Worm (Caenorhabditis elegans) whole organism, mixed stage, embryonic: ENCODE results near the gene K02D10.2.
A peak's percentile ranks its signal among the peaks of the same experiment; 100 is the strongest.

ENCODE experiments used
- M03D4.4 ChIP-seq: sonication (generic microtip); optimal IDR thresholded peaks from 2 replicates; lab custom pipeline; 2017; ENCODE audit warnings: mild to moderate bottlenecking, missing genetic modification characterization, missing compliant biosample characterization
- bed-3 ChIP-seq: fragments of 200-800 bp; sonication (Bioruptor generic); optimal IDR thresholded peaks from 3 replicates; lab custom pipeline; 2018; ENCODE audit warnings: mild to moderate bottlenecking, missing genetic modification characterization, moderate library complexity, missing compliant biosample characterization
- blmp-1 ChIP-seq: fragments of 150-350 bp; optimal IDR thresholded peaks from 2 replicates; lab custom pipeline; 2014; ENCODE audit warnings: missing biosample characterization, missing genetic modification characterization
- ceh-39 ChIP-seq: fragments of 150-350 bp; optimal IDR thresholded peaks from 2 replicates; lab custom pipeline; 2014; ENCODE audit warnings: missing biosample characterization, missing genetic modification characterization
- ceh-43 ChIP-seq: fragments of 200-800 bp; sonication (Bioruptor generic); optimal IDR thresholded peaks from 2 replicates; lab custom pipeline; 2018; ENCODE audit warnings: mild to moderate bottlenecking, missing genetic modification characterization, moderate library complexity, missing compliant biosample characterization
- ceh-83 ChIP-seq: fragments of 200-800 bp; sonication (Bioruptor generic); optimal IDR thresholded peaks from 2 replicates; lab custom pipeline; 2018; ENCODE audit warnings: mild to moderate bottlenecking, missing genetic modification characterization, missing compliant biosample characterization
- ces-1 ChIP-seq: fragments of 150-350 bp; optimal IDR thresholded peaks from 2 replicates; lab custom pipeline; 2014; ENCODE audit warnings: missing biosample characterization, missing genetic modification reagents, missing genetic modification characterization
- cnd-1 ChIP-seq: fragments of 200-800 bp; sonication (Bioruptor generic); optimal IDR thresholded peaks from 2 replicates; lab custom pipeline; 2018; ENCODE audit warnings: mild to moderate bottlenecking, missing genetic modification characterization, missing compliant biosample characterization
- drap-1 ChIP-seq: fragments of 200-800 bp; sonication (Bioruptor generic); optimal IDR thresholded peaks from 3 replicates; lab custom pipeline; 2018; ENCODE audit warnings: mild to moderate bottlenecking, missing genetic modification characterization, missing compliant biosample characterization
- elt-1 ChIP-seq: sonication (generic microtip); optimal IDR thresholded peaks from 2 replicates; lab custom pipeline; 2017; ENCODE audit warnings: missing genetic modification characterization, mild to moderate bottlenecking, missing compliant biosample characterization, antibody characterized with exemption, moderate library complexity, borderline replicate concordance; ENCODE audit not compliant: insufficient read depth
- elt-3 ChIP-seq: fragments of 150-350 bp; optimal IDR thresholded peaks from 2 replicates; lab custom pipeline; 2014; ENCODE audit warnings: missing biosample characterization, missing genetic modification characterization
- flh-1 ChIP-seq: fragments of 200-800 bp; sonication (Bioruptor generic); optimal IDR thresholded peaks from 2 replicates; lab custom pipeline; 2018; ENCODE audit warnings: mild to moderate bottlenecking, missing genetic modification characterization, moderate library complexity, missing compliant biosample characterization
- ham-2 ChIP-seq: fragments of 200-800 bp; sonication (Bioruptor generic); optimal IDR thresholded peaks from 2 replicates; lab custom pipeline; 2018; ENCODE audit warnings: mild to moderate bottlenecking, missing genetic modification characterization, missing compliant biosample characterization
- hlh-1 ChIP-seq: fragments of 150-350 bp; optimal IDR thresholded peaks from 2 replicates; lab custom pipeline; 2014; ENCODE audit warnings: missing biosample characterization, missing genetic modification reagents, missing genetic modification characterization
- lin-13 ChIP-seq: fragments of 150-350 bp; optimal IDR thresholded peaks from 2 replicates; lab custom pipeline; 2014; ENCODE audit warnings: missing biosample characterization, missing genetic modification characterization
- lin-32 ChIP-seq: fragments of 200-800 bp; sonication (Bioruptor generic); optimal IDR thresholded peaks from 2 replicates; lab custom pipeline; 2018; ENCODE audit warnings: mild to moderate bottlenecking, missing genetic modification characterization, missing compliant biosample characterization
- lsy-2 ChIP-seq: fragments of 150-350 bp; optimal IDR thresholded peaks from 2 replicates; lab custom pipeline; 2014; ENCODE audit warnings: missing biosample characterization, missing genetic modification characterization
- mab-5 ChIP-seq: fragments of 150-350 bp; optimal IDR thresholded peaks from 2 replicates; lab custom pipeline; 2014; ENCODE audit warnings: missing biosample characterization, missing genetic modification characterization
- mep-1 ChIP-seq: fragments of 150-350 bp; optimal IDR thresholded peaks from 2 replicates; lab custom pipeline; 2017; ENCODE audit warnings: missing biosample characterization, missing genetic modification reagents, missing genetic modification characterization, inconsistent platforms
- mls-2 ChIP-seq: sonication (generic microtip); optimal IDR thresholded peaks from 2 replicates; lab custom pipeline; 2016; ENCODE audit warnings: mild to moderate bottlenecking, missing genetic modification characterization, moderate library complexity, missing compliant biosample characterization
- nhr-12 ChIP-seq: fragments of 150-350 bp; optimal IDR thresholded peaks from 2 replicates; lab custom pipeline; 2014; ENCODE audit warnings: missing biosample characterization, missing genetic modification characterization
- nhr-2 ChIP-seq: fragments of 150-350 bp; optimal IDR thresholded peaks from 2 replicates; lab custom pipeline; 2014; ENCODE audit warnings: missing biosample characterization, missing genetic modification characterization
- nhr-237 ChIP-seq: fragments of 150-350 bp; optimal IDR thresholded peaks from 2 replicates; lab custom pipeline; 2014; ENCODE audit warnings: missing biosample characterization, missing genetic modification characterization
- nhr-28 ChIP-seq: fragments of 150-350 bp; optimal IDR thresholded peaks from 2 replicates; lab custom pipeline; 2014; ENCODE audit warnings: missing biosample characterization, missing genetic modification characterization
- nhr-76 ChIP-seq: sonication (generic microtip); optimal IDR thresholded peaks from 2 replicates; lab custom pipeline; 2017; ENCODE audit warnings: missing biosample characterization, missing genetic modification characterization
- pha-4 ChIP-seq: fragments of 150-350 bp; optimal IDR thresholded peaks from 2 replicates; lab custom pipeline; 2018; ENCODE audit warnings: missing biosample characterization, missing genetic modification reagents, missing genetic modification characterization
- sem-2 ChIP-seq: fragments of 200-800 bp; sonication (Bioruptor generic); optimal IDR thresholded peaks from 2 replicates; lab custom pipeline; 2018; ENCODE audit warnings: mild to moderate bottlenecking, missing genetic modification characterization, missing compliant biosample characterization
- snpc-4 ChIP-seq: fragments of 150-350 bp; optimal IDR thresholded peaks from 2 replicates; lab custom pipeline; 2014; ENCODE audit warnings: missing biosample characterization, missing genetic modification characterization
- sptf-1 ChIP-seq: sonication (generic microtip); optimal IDR thresholded peaks from 2 replicates; lab custom pipeline; 2017; ENCODE audit warnings: mild to moderate bottlenecking, missing genetic modification characterization, moderate library complexity, missing compliant biosample characterization
- tbx-8 ChIP-seq: fragments of 200-800 bp; sonication (Bioruptor generic); optimal IDR thresholded peaks from 2 replicates; lab custom pipeline; 2018; ENCODE audit warnings: mild to moderate bottlenecking, missing genetic modification characterization, moderate library complexity, missing compliant biosample characterization
- unc-120 ChIP-seq: sonication (generic microtip); optimal IDR thresholded peaks from 2 replicates; lab custom pipeline; 2017; ENCODE audit warnings: missing genetic modification characterization, missing compliant biosample characterization; ENCODE audit not compliant: poor library complexity, severe bottlenecking
- unc-39 ChIP-seq: fragments of 150-350 bp; optimal IDR thresholded peaks from 2 replicates; lab custom pipeline; 2014; ENCODE audit warnings: missing biosample characterization, missing genetic modification characterization
- unc-62 ChIP-seq: fragments of 150-350 bp; optimal IDR thresholded peaks from 2 replicates; lab custom pipeline; 2014; ENCODE audit warnings: missing biosample characterization, missing genetic modification reagents, missing genetic modification characterization
- zip-8 ChIP-seq: fragments of 150-350 bp; optimal IDR thresholded peaks from 2 replicates; lab custom pipeline; 2014; ENCODE audit warnings: missing biosample characterization, missing genetic modification characterization
- ztf-11 ChIP-seq: fragments of 150-350 bp; optimal IDR thresholded peaks from 2 replicates; lab custom pipeline; 2014; ENCODE audit warnings: missing biosample characterization, missing genetic modification characterization

Gene K02D10.2

DNA sequence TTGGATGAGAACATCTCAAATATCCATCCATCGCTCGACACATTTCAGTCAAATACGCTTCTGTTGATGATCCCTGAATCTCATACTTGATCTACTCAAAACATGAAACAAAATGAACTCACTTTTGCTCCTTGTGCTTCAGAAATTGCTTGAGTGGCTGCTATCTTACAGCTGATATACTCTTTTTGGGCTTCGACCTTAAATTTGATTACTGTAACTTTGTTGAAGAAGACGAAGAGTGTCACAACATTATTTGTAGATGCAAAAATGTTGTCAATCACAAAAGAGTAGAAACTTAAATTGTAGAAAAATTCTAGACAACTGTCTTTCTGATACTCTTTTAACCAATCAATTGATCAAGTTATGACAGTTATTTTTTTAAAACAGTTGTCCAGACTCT lies 28.5 kb downstream of the K02D10.2 start:
- peak; percentile 8 for TF ChIP-seq ces-1 (GFP tag; lab: Kevin White, UChicago)
- no peak for TF ChIP-seq M03D4.4 (tag; lab: Kevin White, UChicago)
- TF ChIP-seq, all 35 proteins: peak for 1

ce11 chrIII:8741955-8742354 lies 29.1 kb downstream of the K02D10.2 start:
- no peak for TF ChIP-seq elt-1
- TF ChIP-seq unc-62 (GFP tag; lab: Kevin White, UChicago) = no peak
- TF ChIP-seq unc-39 (tag; lab: Kevin White, UChicago) = no peak
- TF ChIP-seq nhr-237 = no peak
- no peak for TF ChIP-seq lin-13
- no peak for TF ChIP-seq bed-3 (GFP tag; lab: Kevin White, UChicago)
- no peak for TF ChIP-seq nhr-12 (tag; lab: Kevin White, UChicago)

DNA sequence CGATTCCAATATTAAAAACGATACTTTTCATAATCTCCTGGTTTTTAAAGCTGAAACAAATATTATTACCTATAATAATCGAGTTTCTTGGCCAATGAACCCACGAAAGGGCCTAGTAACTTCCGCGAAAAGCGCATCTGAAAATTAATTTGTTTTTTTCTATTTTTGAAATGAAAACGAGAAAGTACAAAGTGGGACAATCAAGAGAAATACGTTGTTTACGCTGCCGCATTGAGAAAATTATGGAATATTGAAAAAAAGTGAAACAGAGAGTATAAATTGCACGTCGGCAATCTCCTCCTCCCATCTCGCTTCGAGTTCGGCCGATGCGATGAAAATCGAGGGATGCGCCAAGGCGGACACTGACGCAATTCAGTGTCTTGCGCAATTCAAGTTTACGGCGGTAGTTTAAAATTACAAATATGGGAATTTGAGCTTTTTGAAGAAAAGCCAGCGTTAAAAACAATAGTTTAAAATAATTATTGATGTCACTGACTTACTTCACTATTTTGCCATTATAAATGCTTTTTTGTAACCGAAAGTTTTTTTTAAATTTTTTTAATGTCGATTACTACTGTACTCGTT lies 29.7 kb downstream of the K02D10.2 start, which contains the start of gene pdhk-2:
TSS of gene pdhk-2 (minus strand) at position 137 of the 585 bp plus-strand sequence.
- TF ChIP-seq unc-120 (tag; lab: Kevin White, UChicago) = peak; percentile 90
- TF ChIP-seq snpc-4 = no peak
- no peak for TF ChIP-seq nhr-2
- TF ChIP-seq ztf-11 (tag; lab: Kevin White, UChicago) = no peak
- peak; percentile 71 for TF ChIP-seq ceh-43 (GFP tag; lab: Kevin White, UChicago)
- no peak for TF ChIP-seq sem-2
- peak; percentile 54 for TF ChIP-seq hlh-1 (tag; lab: Kevin White, UChicago)
- peak; percentile 78 for TF ChIP-seq ces-1 (GFP tag; lab: Kevin White, UChicago)
- peak; percentile 67 for TF ChIP-seq ceh-39 (tag; lab: Kevin White, UChicago)
- TF ChIP-seq unc-62 (GFP tag; lab: Kevin White, UChicago) = peak; percentile 57
- TF ChIP-seq unc-39 (tag; lab: Kevin White, UChicago) = no peak
- no peak for TF ChIP-seq nhr-76 (tag; lab: Kevin White, UChicago)
- TF ChIP-seq sptf-1 (tag; lab: Kevin White, UChicago) = peak; percentile 86
- peak; percentile 81 for TF ChIP-seq mls-2
- TF ChIP-seq mab-5 (tag; lab: Kevin White, UChicago) = no peak
- TF ChIP-seq nhr-237 = peak; percentile 80
- TF ChIP-seq bed-3 (GFP tag; lab: Kevin White, UChicago) = peak; percentile 31
- TF ChIP-seq lsy-2 = peak; percentile 85
- peak; percentile 4 for TF ChIP-seq lin-32
- no peak for TF ChIP-seq blmp-1 (tag; lab: Kevin White, UChicago)
- TF ChIP-seq nhr-12 (tag; lab: Kevin White, UChicago) = no peak
- TF ChIP-seq M03D4.4 (tag; lab: Kevin White, UChicago) = peak; percentile 78
- peak; percentile 64 for TF ChIP-seq cnd-1 (tag; lab: Kevin White, UChicago)
- TF ChIP-seq zip-8 (tag; lab: Kevin White, UChicago) = peak; percentile 82
- no peak for TF ChIP-seq tbx-8
- TF ChIP-seq ceh-83 (GFP tag; lab: Kevin White, UChicago) = peak; percentile 72
- TF ChIP-seq mep-1 = peak; percentile 90
- peak; percentile 76 for TF ChIP-seq pha-4 (tag; lab: Kevin White, UChicago)
- TF ChIP-seq nhr-28 = no peak
- peak; percentile 76 for TF ChIP-seq drap-1 (GFP tag; lab: Kevin White, UChicago)
- TF ChIP-seq elt-1 = peak; percentile 58
- peak; percentile 39 for TF ChIP-seq ham-2
- TF ChIP-seq elt-3 (tag; lab: Kevin White, UChicago) = no peak
- TF ChIP-seq lin-13 = peak; percentile 87
- TF ChIP-seq flh-1 (GFP tag; lab: Kevin White, UChicago) = peak; percentile 4

DNA sequence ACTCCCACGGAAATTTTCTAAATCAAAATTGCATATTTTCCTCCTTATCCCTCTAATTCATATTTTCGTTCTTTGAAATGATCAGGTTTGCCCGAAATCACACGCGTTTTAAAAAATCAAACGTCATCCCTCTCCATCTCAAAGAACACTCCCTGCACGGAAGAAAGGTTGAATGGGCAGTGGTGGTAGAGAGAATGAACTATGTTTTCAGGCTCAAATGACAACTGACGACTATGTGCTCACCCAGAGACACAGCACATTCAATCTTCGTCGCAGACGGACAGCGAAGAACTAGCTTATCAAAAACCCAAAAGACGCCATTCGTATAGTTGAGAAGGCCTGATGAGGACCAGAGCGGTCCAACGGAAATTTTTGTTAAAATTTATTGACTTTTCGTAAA lies 31.3 kb downstream of the K02D10.2 start:
- TF ChIP-seq unc-120 (tag; lab: Kevin White, UChicago) (peak; percentile 2), ham-2 (no peak)
